Fruit fly (Drosophila melanogaster) whole organism, embryonic: ENCODE results near the gene CG31804.
A peak's percentile ranks its signal among the peaks of the same experiment; 100 is the strongest.

Experiments
- Adf1 ChIP-seq: fragments of 200-800 bp; sonication (Bioruptor generic); IDR thresholded peaks from 2 replicates; pipeline ENCODE4 v1.3.6; 2022; ENCODE audit warnings: missing biosample characterization, missing genetic modification characterization
- Antp ChIP-seq: fragments of 200-800 bp; sonication (Bioruptor generic); optimal IDR thresholded peaks from 3 replicates; lab custom pipeline; 2016; ENCODE audit warnings: missing biosample characterization, missing genetic modification characterization
- Atf6 ChIP-seq: fragments of 200-800 bp; sonication (Bioruptor generic); IDR thresholded peaks from 2 replicates; pipeline ENCODE4 v1.3.6; 2022; ENCODE audit warnings: missing biosample characterization, missing genetic modification characterization
- B-H2 ChIP-seq: fragments of 200-800 bp; sonication (Bioruptor generic); optimal IDR thresholded peaks from 2 replicates; lab custom pipeline; 2018; ENCODE audit warnings: missing biosample characterization, mild to moderate bottlenecking, missing genetic modification characterization
- Bteb2 ChIP-seq: fragments of 200-800 bp; sonication (Bioruptor generic); optimal IDR thresholded peaks from 2 replicates; lab custom pipeline; 2016; ENCODE audit warnings: missing biosample characterization, missing genetic modification characterization
- CG10321 ChIP-seq: fragments of 200-800 bp; sonication (Bioruptor generic); IDR thresholded peaks from 2 replicates; pipeline ENCODE4 v1.3.6; 2022; ENCODE audit warnings: missing biosample characterization, missing genetic modification characterization
- CG12071 ChIP-seq: fragments of 200-800 bp; sonication (Bioruptor generic); optimal IDR thresholded peaks from 3 replicates; lab custom pipeline; 2018; ENCODE audit warnings: missing biosample characterization, mild to moderate bottlenecking, missing genetic modification characterization
- CG12236 ChIP-seq: fragments of 200-800 bp; sonication (Bioruptor generic); optimal IDR thresholded peaks from 2 replicates; lab custom pipeline; 2016; ENCODE audit warnings: missing biosample characterization, missing genetic modification characterization
- CG17361 ChIP-seq: fragments of 200-800 bp; sonication (Bioruptor generic); IDR thresholded peaks from 3 replicates; pipeline ENCODE4 v1.3.6; 2022; ENCODE audit warnings: missing biosample characterization, missing genetic modification characterization
- CG17802 ChIP-seq: fragments of 200-800 bp; sonication (Bioruptor generic); optimal IDR thresholded peaks from 2 replicates; lab custom pipeline; 2018; ENCODE audit warnings: missing biosample characterization, mild to moderate bottlenecking, missing genetic modification characterization, moderate library complexity
- CG2199 ChIP-seq: fragments of 200-800 bp; sonication (Bioruptor generic); IDR thresholded peaks from 3 replicates; pipeline ENCODE4 v1.3.6; 2022; ENCODE audit warnings: missing biosample characterization, missing genetic modification characterization
- CG2889 ChIP-seq: fragments of 200-800 bp; sonication (Bioruptor generic); IDR thresholded peaks from 3 replicates; pipeline ENCODE4 v1.3.6; 2022; ENCODE audit warnings: missing biosample characterization, missing genetic modification characterization
- CG31365 ChIP-seq: fragments of 200-800 bp; sonication (Bioruptor generic); optimal IDR thresholded peaks from 2 replicates; lab custom pipeline; 2018; ENCODE audit warnings: missing biosample characterization, mild to moderate bottlenecking, missing genetic modification characterization
- CG3163 ChIP-seq: fragments of 200-800 bp; sonication (Bioruptor generic); optimal IDR thresholded peaks from 3 replicates; lab custom pipeline; 2016; ENCODE audit warnings: missing biosample characterization, missing genetic modification characterization
- CG33557 ChIP-seq: fragments of 200-800 bp; sonication (Bioruptor generic); optimal IDR thresholded peaks from 2 replicates; lab custom pipeline; 2019; ENCODE audit warnings: missing biosample characterization, mild to moderate bottlenecking, missing genetic modification characterization, moderate library complexity
- CG3838 ChIP-seq: fragments of 200-800 bp; sonication (Bioruptor generic); optimal IDR thresholded peaks from 3 replicates; lab custom pipeline; 2016; ENCODE audit warnings: missing biosample characterization, missing genetic modification characterization
- CG43689 ChIP-seq: fragments of 200-800 bp; sonication (Bioruptor generic); IDR thresholded peaks from 2 replicates; pipeline ENCODE4 v1.3.6; 2022; ENCODE audit warnings: missing biosample characterization, missing genetic modification characterization
- CG4730 ChIP-seq: fragments of 200-800 bp; sonication (Bioruptor generic); IDR thresholded peaks from 2 replicates; pipeline ENCODE4 v1.3.6; 2022; ENCODE audit warnings: missing biosample characterization, missing genetic modification characterization
- CG9797 ChIP-seq: fragments of 200-800 bp; sonication (Bioruptor generic); optimal IDR thresholded peaks from 3 replicates; lab custom pipeline; 2018; ENCODE audit warnings: missing biosample characterization, mild to moderate bottlenecking, missing genetic modification characterization
- CG9876 ChIP-seq: fragments of 200-800 bp; sonication (Bioruptor generic); optimal IDR thresholded peaks from 2 replicates; lab custom pipeline; 2016; ENCODE audit warnings: missing biosample characterization, missing genetic modification characterization
- CTCF ChIP-seq: fragments of 200-800 bp; sonication (Bioruptor generic); optimal IDR thresholded peaks from 2 replicates; lab custom pipeline; 2017; ENCODE audit warnings: missing biosample characterization, mild to moderate bottlenecking, missing genetic modification characterization, moderate library complexity
- D19A ChIP-seq: fragments of 200-800 bp; optimal IDR thresholded peaks from 3 replicates; lab custom pipeline; 2019; ENCODE audit warnings: missing biosample characterization, mild to moderate bottlenecking, missing genetic modification characterization, moderate library complexity
- E2f1 ChIP-seq: fragments of 200-800 bp; sonication (Bioruptor generic); IDR thresholded peaks from 2 replicates; pipeline ENCODE4 v1.3.6; 2022; ENCODE audit warnings: missing biosample characterization, missing genetic modification characterization
- E2f2 ChIP-seq: fragments of 200-800 bp; sonication (Bioruptor generic); IDR thresholded peaks from 2 replicates; pipeline ENCODE4 v1.3.6; 2022; ENCODE audit warnings: missing biosample characterization, missing genetic modification characterization
- Fer3 ChIP-seq: fragments of 200-800 bp; sonication (Bioruptor generic); optimal IDR thresholded peaks from 2 replicates; lab custom pipeline; 2018; ENCODE audit warnings: missing biosample characterization, mild to moderate bottlenecking, missing genetic modification characterization, moderate library complexity
- HHEX ChIP-seq: fragments of 200-800 bp; sonication (Bioruptor generic); optimal IDR thresholded peaks from 3 replicates; lab custom pipeline; 2017; ENCODE audit warnings: missing biosample characterization, mild to moderate bottlenecking, missing genetic modification characterization, missing genetic modification reagents
- Lhr ChIP-seq: fragments of 200-800 bp; sonication (Bioruptor generic); optimal IDR thresholded peaks from 3 replicates; lab custom pipeline; 2017; ENCODE audit warnings: mild to moderate bottlenecking, missing biosample characterization, missing genetic modification reagents, missing genetic modification characterization
- MESR4 ChIP-seq: fragments of 200-800 bp; sonication (Bioruptor generic); optimal IDR thresholded peaks from 2 replicates; lab custom pipeline; 2018; ENCODE audit warnings: missing biosample characterization, mild to moderate bottlenecking, missing genetic modification characterization, moderate library complexity
- NC2β ChIP-seq: fragments of 200-800 bp; sonication (Bioruptor generic); optimal IDR thresholded peaks from 2 replicates; lab custom pipeline; 2016; ENCODE audit warnings: missing biosample characterization, missing genetic modification characterization
- Oli ChIP-seq: fragments of 200-800 bp; sonication (Bioruptor generic); optimal IDR thresholded peaks from 2 replicates; lab custom pipeline; 2018; ENCODE audit warnings: missing biosample characterization, mild to moderate bottlenecking, missing genetic modification characterization, moderate library complexity
- Sin3A ChIP-seq: fragments of >200 bp; optimal IDR thresholded peaks from 2 replicates; lab custom pipeline; 2018
- Sox100B ChIP-seq: fragments of 200-800 bp; sonication (Bioruptor generic); optimal IDR thresholded peaks from 3 replicates; lab custom pipeline; 2018; ENCODE audit warnings: missing biosample characterization, mild to moderate bottlenecking, missing genetic modification characterization
- Usf ChIP-seq: fragments of 200-800 bp; sonication (Bioruptor generic); optimal IDR thresholded peaks from 2 replicates; lab custom pipeline; 2017; ENCODE audit warnings: missing genotype, missing biosample characterization, missing genetic modification characterization
- ato ChIP-seq: fragments of 200-800 bp; sonication (Bioruptor generic); IDR thresholded peaks from 2 replicates; pipeline ENCODE4 v1.3.6; 2022; ENCODE audit warnings: missing biosample characterization, missing genetic modification characterization; ENCODE audit not compliant: partially characterized antibody
- bbx ChIP-seq: fragments of 200-800 bp; sonication (Bioruptor generic); IDR thresholded peaks from 2 replicates; pipeline ENCODE4 v1.3.6; 2022; ENCODE audit warnings: missing biosample characterization, missing genetic modification characterization; ENCODE audit not compliant: partially characterized antibody
- chn ChIP-seq: fragments of 200-800 bp; sonication (Bioruptor generic); optimal IDR thresholded peaks from 2 replicates; lab custom pipeline; 2016; ENCODE audit warnings: missing biosample characterization, missing genetic modification characterization
- da ChIP-seq: fragments of 200-800 bp; sonication (Bioruptor generic); optimal IDR thresholded peaks from 2 replicates; lab custom pipeline; 2016; ENCODE audit warnings: missing biosample characterization, missing genetic modification characterization
- dmrt99B ChIP-seq: fragments of 200-800 bp; sonication (Bioruptor generic); optimal IDR thresholded peaks from 2 replicates; lab custom pipeline; 2018; ENCODE audit warnings: missing biosample characterization, mild to moderate bottlenecking, missing genetic modification characterization, moderate library complexity
- ewg ChIP-seq: fragments of 200-800 bp; sonication (Bioruptor generic); optimal IDR thresholded peaks from 3 replicates; lab custom pipeline; 2017; ENCODE audit warnings: mild to moderate bottlenecking, missing biosample characterization, missing genetic modification reagents, missing genetic modification characterization
- exex ChIP-seq: fragments of 200-800 bp; sonication (Bioruptor generic); optimal IDR thresholded peaks from 4 replicates; lab custom pipeline; 2018; ENCODE audit warnings: missing biosample characterization, mild to moderate bottlenecking, missing genetic modification characterization, moderate library complexity
- hb ChIP-seq: fragments of 200-800 bp; sonication (Bioruptor generic); IDR thresholded peaks from 3 replicates; pipeline ENCODE4 v1.3.6; 2022; ENCODE audit warnings: missing biosample characterization, missing genetic modification characterization; ENCODE audit not compliant: partially characterized antibody
- lbe ChIP-seq: fragments of 200-800 bp; sonication (Bioruptor generic); optimal IDR thresholded peaks from 2 replicates; lab custom pipeline; 2016; ENCODE audit warnings: missing biosample characterization, mild to moderate bottlenecking, missing genetic modification characterization
- lov ChIP-seq, 2 experiments: fragments of 200-800 bp in 1 of 2; fragments of >200 bp in 1 of 2; sonication (Bioruptor generic) in 1 of 2; IDR thresholded peaks in 1 of 2; optimal IDR thresholded peaks in 1 of 2; 2 replicates in 1 of 2; 3 replicates in 1 of 2; pipeline versions ENCODE4 v1.3.6 to Lab custom; 2017 to 2022; ENCODE audit warnings: missing biosample characterization in 1 of 2, missing genetic modification characterization in 1 of 2
- oc ChIP-seq: fragments of 200-800 bp; sonication (Bioruptor generic); optimal IDR thresholded peaks from 2 replicates; lab custom pipeline; 2018; ENCODE audit warnings: missing biosample characterization, mild to moderate bottlenecking, missing genetic modification characterization, moderate library complexity
- prd ChIP-seq, 3 experiments: fragments of >200 bp in 2 of 3; fragments of 200-800 bp in 1 of 3; sonication (Bioruptor generic) in 1 of 3; optimal IDR thresholded peaks in 2 of 3; IDR thresholded peaks in 1 of 3; 2 replicates in 2 of 3; 3 replicates in 1 of 3; pipeline versions ENCODE4 v1.3.6 to Lab custom; 2017 to 2022; ENCODE audit warnings: missing biosample characterization in 1 of 3, missing genetic modification characterization in 1 of 3
- salm ChIP-seq: fragments of 200-800 bp; sonication (Bioruptor generic); optimal IDR thresholded peaks from 2 replicates; lab custom pipeline; 2018; ENCODE audit warnings: missing biosample characterization, mild to moderate bottlenecking, missing genetic modification characterization
- tll ChIP-seq, 2 experiments: fragments of 200-800 bp in 1 of 2; fragments of >200 bp in 1 of 2; sonication (Bioruptor generic) in 1 of 2; optimal IDR thresholded peaks; 2 replicates each; lab custom pipeline; 2017 to 2019; ENCODE audit warnings: missing biosample characterization in 2 of 2, missing genetic modification characterization in 2 of 2, mild to moderate bottlenecking in 1 of 2, moderate library complexity in 1 of 2
- trh ChIP-seq: fragments of 200-800 bp; sonication (Bioruptor generic); optimal IDR thresholded peaks from 2 replicates; lab custom pipeline; 2016; ENCODE audit warnings: missing biosample characterization, missing genetic modification characterization
- usp ChIP-seq: fragments of >200 bp; optimal IDR thresholded peaks from 2 replicates; lab custom pipeline; 2017; ENCODE audit warnings: missing biosample characterization, missing genetic modification characterization
- yki ChIP-seq: fragments of >200 bp; optimal IDR thresholded peaks from 3 replicates; lab custom pipeline; 2018

CG31804 gene

dm6 chr2L:17410358-17410757 is 47.1 kb downstream of the CG31804 start, which contains the start of the genes Polr2J and CG15141 (continued):
- TF ChIP-seq CG31365 (tag; lab: Kevin White, UChicago) (no peak), da (peak; percentile 52), yki (no peak), tll (GFP tag; optimal IDR thresholded peaks at IDR 0.05; lab: Kevin White, UChicago) (peak in 1 of 2 experiments; percentile 44), Bteb2 (GFP tag; lab: Kevin White, UChicago) (peak; percentile 79), CTCF (GFP tag; lab: Kevin White, UChicago) (no peak), CG17802 (peak; percentile 59), CG10321 (0 out of 2 replicates have a peak, but pooled peaks have one; percentile 35), lov (optimal IDR thresholded peaks at IDR 0.05; lab: Kevin White, UChicago) (no peak), lov (GFP tag; IDR thresholded peaks at IDR 0.05; lab: Robert Waterston, UW) (0 out of 3 replicates have a peak, but pooled peaks have one; percentile 63), CG2889 (GFP tag; lab: Robert Waterston, UW) (peak; percentile 63; the same call in 2 of the 3 replicates), CG33557 (GFP tag; lab: Kevin White, UChicago) (no peak), CG3838 (GFP tag; lab: Kevin White, UChicago) (peak; percentile 68), Usf (GFP tag; lab: Kevin White, UChicago) (peak; percentile 69), Lhr (GFP tag; lab: Kevin White, UChicago) (peak; percentile 68), Antp (GFP tag; lab: Kevin White, UChicago) (peak; percentile 54), Adf1 (GFP tag; lab: Robert Waterston, UW) (peak; percentile 69), MESR4 (GFP tag; lab: Kevin White, UChicago) (peak; percentile 23), salm (tag; lab: Kevin White, UChicago) (no peak), trh (peak; percentile 66), prd (optimal IDR thresholded peaks at IDR 0.05; lab: Kevin White, UChicago) (no peak), prd (GFP tag; IDR thresholded peaks at IDR 0.05; lab: Robert Waterston, UW) (peak; percentile 95), E2f2 (peak; percentile 72), bbx (GFP tag; lab: Robert Waterston, UW) (peak; percentile 68), usp (no peak), lbe (GFP tag; lab: Kevin White, UChicago) (peak; percentile 76), Oli (peak; percentile 80), CG43689 (GFP tag; lab: Robert Waterston, UW) (no peak), CG17361 (no peak; the same call in 1 of the 3 replicates), CG2199 (GFP tag; lab: Robert Waterston, UW) (peak; percentile 65; the same call in 1 of the 3 replicates), chn (peak; percentile 75), ato (peak; percentile 43; the same call in 1 of the 2 replicates), NC2β (GFP tag; lab: Kevin White, UChicago) (peak; percentile 54), CG3163 (peak; percentile 38), CG9876 (GFP tag; lab: Kevin White, UChicago) (peak; percentile 41), HHEX (GFP tag; lab: Kevin White, UChicago) (peak; percentile 72), CG12071 (GFP tag; lab: Kevin White, UChicago) (no peak), B-H2 (GFP tag; lab: Kevin White, UChicago) (peak; percentile 79), Sin3A (lab: Kevin White, UChicago) (peak; percentile 94), hb (GFP tag; lab: Robert Waterston, UW) (peak; percentile 69; the same call in 2 of the 3 replicates), Fer3 (tag; lab: Kevin White, UChicago) (peak; percentile 81), CG4730 (GFP tag; lab: Robert Waterston, UW) (peak; percentile 81), oc (no peak), ewg (GFP tag; lab: Kevin White, UChicago) (peak; percentile 82), CG12236 (GFP tag; lab: Kevin White, UChicago) (no peak), Sox100B (peak; percentile 81), dmrt99B (tag; lab: Kevin White, UChicago) (no peak), Atf6 (GFP tag; lab: Robert Waterston, UW) (peak; percentile 88), exex (tag; lab: Kevin White, UChicago) (peak; percentile 55), E2f1 (peak; percentile 83), D19A (no peak), CG9797 (GFP tag; lab: Kevin White, UChicago) (peak; percentile 60)
